Fruit fly (Drosophila melanogaster) whole organism, embryonic: Measurements from ENCODE around the gene asl.

Experiments
- CG10209 ChIP-seq: fragments of 200-800 bp; sonication (Bioruptor generic); optimal IDR thresholded peaks from 3 replicates; lab custom pipeline; 2017; ENCODE audit warnings: missing biosample characterization, mild to moderate bottlenecking, missing genetic modification characterization, missing genetic modification reagents
- CG11398 ChIP-seq: fragments of 200-800 bp; sonication (Bioruptor generic); optimal IDR thresholded peaks from 2 replicates; lab custom pipeline; 2016; ENCODE audit warnings: missing biosample characterization, missing genetic modification characterization
- CG11560 ChIP-seq: fragments of 200-800 bp; sonication (Bioruptor generic); IDR thresholded peaks from 3 replicates; pipeline ENCODE4 v1.3.6; 2022; ENCODE audit warnings: missing biosample characterization, missing genetic modification characterization
- CG12104 ChIP-seq: fragments of 200-800 bp; sonication (Bioruptor generic); optimal IDR thresholded peaks from 3 replicates; lab custom pipeline; 2016; ENCODE audit warnings: missing biosample characterization, missing genetic modification characterization
- CG12236 ChIP-seq: fragments of 200-800 bp; sonication (Bioruptor generic); optimal IDR thresholded peaks from 2 replicates; lab custom pipeline; 2016; ENCODE audit warnings: missing biosample characterization, missing genetic modification characterization
- CG1233 ChIP-seq: fragments of 200-800 bp; sonication (Bioruptor generic); optimal IDR thresholded peaks from 4 replicates; lab custom pipeline; 2018; ENCODE audit warnings: missing biosample characterization, mild to moderate bottlenecking, missing genetic modification characterization
- CG13287 ChIP-seq: fragments of 200-800 bp; sonication (Bioruptor generic); IDR thresholded peaks from 2 replicates; pipeline ENCODE4 v1.3.6; 2022; ENCODE audit warnings: missing biosample characterization, missing genetic modification characterization; ENCODE audit not compliant: partially characterized antibody
- CG1603 ChIP-seq: fragments of 200-800 bp; sonication (Bioruptor generic); optimal IDR thresholded peaks from 2 replicates; lab custom pipeline; 2019; ENCODE audit warnings: missing biosample characterization, mild to moderate bottlenecking, missing genetic modification characterization, moderate library complexity
- CG17361 ChIP-seq: fragments of 200-800 bp; sonication (Bioruptor generic); IDR thresholded peaks from 3 replicates; pipeline ENCODE4 v1.3.6; 2022; ENCODE audit warnings: missing biosample characterization, missing genetic modification characterization
- CG17385 ChIP-seq: fragments of 200-800 bp; sonication (Bioruptor generic); optimal IDR thresholded peaks from 3 replicates; lab custom pipeline; 2018; ENCODE audit warnings: missing biosample characterization, mild to moderate bottlenecking, missing genetic modification characterization
- CG2199 ChIP-seq: fragments of 200-800 bp; sonication (Bioruptor generic); IDR thresholded peaks from 3 replicates; pipeline ENCODE4 v1.3.6; 2022; ENCODE audit warnings: missing biosample characterization, missing genetic modification characterization
- CG30403 ChIP-seq: fragments of 200-800 bp; sonication (Bioruptor generic); optimal IDR thresholded peaks from 3 replicates; lab custom pipeline; 2016; ENCODE audit warnings: missing biosample characterization, missing genetic modification characterization
- CG43689 ChIP-seq: fragments of 200-800 bp; sonication (Bioruptor generic); IDR thresholded peaks from 2 replicates; pipeline ENCODE4 v1.3.6; 2022; ENCODE audit warnings: missing biosample characterization, missing genetic modification characterization
- CG4707 ChIP-seq: fragments of 200-800 bp; sonication (Bioruptor generic); optimal IDR thresholded peaks from 2 replicates; lab custom pipeline; 2018; ENCODE audit warnings: missing biosample characterization, mild to moderate bottlenecking, missing genetic modification characterization, moderate library complexity
- CG6254 ChIP-seq: fragments of 200-800 bp; sonication (Bioruptor generic); optimal IDR thresholded peaks from 3 replicates; lab custom pipeline; 2017; ENCODE audit warnings: mild to moderate bottlenecking, missing biosample characterization, missing genetic modification reagents, missing genetic modification characterization
- CG7839 ChIP-seq: fragments of 200-800 bp; sonication (Bioruptor generic); optimal IDR thresholded peaks from 3 replicates; lab custom pipeline; 2018; ENCODE audit warnings: missing biosample characterization, mild to moderate bottlenecking, missing genetic modification characterization, moderate library complexity
- CG9609 ChIP-seq: fragments of 200-800 bp; sonication (Bioruptor generic); optimal IDR thresholded peaks from 3 replicates; lab custom pipeline; 2016; ENCODE audit warnings: missing biosample characterization, missing genetic modification characterization
- CTCF ChIP-seq: fragments of 200-800 bp; sonication (Bioruptor generic); optimal IDR thresholded peaks from 2 replicates; lab custom pipeline; 2017; ENCODE audit warnings: missing biosample characterization, mild to moderate bottlenecking, missing genetic modification characterization, moderate library complexity
- CrebB ChIP-seq: fragments of 200-800 bp; sonication (Bioruptor generic); optimal IDR thresholded peaks from 3 replicates; lab custom pipeline; 2018; ENCODE audit warnings: missing biosample characterization, mild to moderate bottlenecking, missing genetic modification characterization
- D19B ChIP-seq: fragments of 200-800 bp; sonication (Bioruptor generic); optimal IDR thresholded peaks from 2 replicates; lab custom pipeline; 2017; ENCODE audit warnings: missing biosample characterization, mild to moderate bottlenecking, missing genetic modification characterization
- Deaf1 ChIP-seq: fragments of 200-800 bp; optimal IDR thresholded peaks from 3 replicates; lab custom pipeline; 2019; ENCODE audit warnings: missing biosample characterization, mild to moderate bottlenecking, missing genetic modification characterization, moderate library complexity
- GATAe ChIP-seq: fragments of 200-800 bp; sonication (Bioruptor generic); conservative IDR thresholded peaks from 2 replicates; pipeline ENCODE4 v1.3.6; 2022; ENCODE audit warnings: missing biosample characterization, missing genetic modification characterization
- Hmx ChIP-seq: fragments of 200-800 bp; sonication (Bioruptor generic); optimal IDR thresholded peaks from 2 replicates; lab custom pipeline; 2016; ENCODE audit warnings: missing biosample characterization, missing genetic modification characterization
- Hr39 ChIP-seq: fragments of >200 bp; optimal IDR thresholded peaks from 2 replicates; lab custom pipeline; 2017
- Neu2 ChIP-seq: fragments of 200-800 bp; sonication (Bioruptor generic); optimal IDR thresholded peaks from 3 replicates; lab custom pipeline; 2016; ENCODE audit warnings: missing biosample characterization, missing genetic modification characterization, borderline replicate concordance
- Nf-YB ChIP-seq: fragments of 200-800 bp; sonication (Bioruptor generic); optimal IDR thresholded peaks from 3 replicates; lab custom pipeline; 2019; ENCODE audit warnings: missing biosample characterization, mild to moderate bottlenecking, missing genetic modification characterization, moderate library complexity
- Rfx ChIP-seq: fragments of 200-800 bp; sonication (Bioruptor generic); IDR thresholded peaks from 2 replicates; pipeline ENCODE4 v1.3.6; 2022; ENCODE audit warnings: missing biosample characterization, missing genetic modification characterization
- Spps ChIP-seq: fragments of 200-800 bp; sonication (Bioruptor generic); optimal IDR thresholded peaks from 2 replicates; lab custom pipeline; 2018; ENCODE audit warnings: missing biosample characterization, mild to moderate bottlenecking, missing genetic modification characterization
- Taf1 ChIP-seq: fragments of 200-800 bp; sonication (Bioruptor generic); IDR thresholded peaks from 2 replicates; pipeline ENCODE4 v1.3.6; 2022; ENCODE audit warnings: missing biosample characterization, missing genetic modification characterization
- bigmax ChIP-seq: fragments of 200-800 bp; sonication (Bioruptor generic); optimal IDR thresholded peaks from 2 replicates; lab custom pipeline; 2018; ENCODE audit warnings: missing biosample characterization, mild to moderate bottlenecking, missing genetic modification characterization
- chif ChIP-seq, 2 experiments: fragments of 200-800 bp; sonication (Bioruptor generic); optimal IDR thresholded peaks; 3 replicates each; lab custom pipeline; 2016; ENCODE audit warnings: missing biosample characterization in 2 of 2, missing genetic modification characterization in 2 of 2
- crp ChIP-seq, 2 experiments: fragments of 200-800 bp; sonication (Bioruptor generic); optimal IDR thresholded peaks; 2 replicates in 1 of 2; 3 replicates in 1 of 2; lab custom pipeline; 2017; ENCODE audit warnings: missing biosample characterization in 2 of 2, missing genetic modification characterization in 2 of 2, mild to moderate bottlenecking in 1 of 2, moderate library complexity in 1 of 2
- cwo ChIP-seq: fragments of 200-800 bp; sonication (Bioruptor generic); optimal IDR thresholded peaks from 3 replicates; lab custom pipeline; 2017; ENCODE audit warnings: missing biosample characterization, missing genetic modification characterization, mild to moderate bottlenecking, moderate library complexity, missing genetic modification reagents
- ems ChIP-seq: fragments of 200-800 bp; sonication (Bioruptor generic); optimal IDR thresholded peaks from 3 replicates; lab custom pipeline; 2016; ENCODE audit warnings: missing biosample characterization, missing genetic modification characterization
- grau ChIP-seq: fragments of 200-800 bp; optimal IDR thresholded peaks from 3 replicates; lab custom pipeline; 2019; ENCODE audit warnings: missing biosample characterization, mild to moderate bottlenecking, missing genetic modification characterization, moderate library complexity
- hth ChIP-seq: fragments of >200 bp; optimal IDR thresholded peaks from 2 replicates; lab custom pipeline; 2017; ENCODE audit warnings: inconsistent platforms
- knrl ChIP-seq: fragments of 200-800 bp; sonication (Bioruptor generic); IDR thresholded peaks from 3 replicates; pipeline ENCODE4 v1.3.6; 2022; ENCODE audit warnings: missing biosample characterization, missing genetic modification characterization; ENCODE audit not compliant: partially characterized antibody
- lab ChIP-seq: fragments of 200-800 bp; sonication (Bioruptor generic); optimal IDR thresholded peaks from 3 replicates; lab custom pipeline; 2017; ENCODE audit warnings: missing biosample characterization, missing genetic modification characterization, mild to moderate bottlenecking, moderate library complexity, missing genetic modification reagents
- nerfin-2 ChIP-seq: fragments of 200-800 bp; sonication (Bioruptor generic); IDR thresholded peaks from 2 replicates; pipeline ENCODE4 v1.3.6; 2022; ENCODE audit warnings: missing biosample characterization, missing genetic modification characterization; ENCODE audit not compliant: partially characterized antibody
- phol ChIP-seq: fragments of 200-800 bp; sonication (Bioruptor generic); optimal IDR thresholded peaks from 3 replicates; lab custom pipeline; 2018; ENCODE audit warnings: missing biosample characterization, mild to moderate bottlenecking, missing genetic modification characterization, moderate library complexity
- pnt ChIP-seq: fragments of 200-800 bp; sonication (Bioruptor generic); optimal IDR thresholded peaks from 3 replicates; lab custom pipeline; 2016; ENCODE audit warnings: missing biosample characterization, missing genetic modification characterization
- psq ChIP-seq: fragments of 200-800 bp; sonication (Bioruptor generic); optimal IDR thresholded peaks from 2 replicates; lab custom pipeline; 2017; ENCODE audit warnings: missing biosample characterization, missing genetic modification characterization
- pum ChIP-seq: fragments of 200-800 bp; sonication (Bioruptor generic); optimal IDR thresholded peaks from 2 replicates; lab custom pipeline; 2016; ENCODE audit warnings: missing biosample characterization, missing genetic modification characterization
- sd ChIP-seq: fragments of 200-800 bp; sonication (Bioruptor generic); optimal IDR thresholded peaks from 3 replicates; lab custom pipeline; 2018; ENCODE audit warnings: missing biosample characterization, mild to moderate bottlenecking, missing genetic modification characterization, moderate library complexity
- sob ChIP-seq: fragments of 200-800 bp; sonication (Bioruptor generic); IDR thresholded peaks from 2 replicates; pipeline ENCODE4 v1.3.6; 2022; ENCODE audit warnings: missing biosample characterization, missing genetic modification characterization
- usp ChIP-seq: fragments of >200 bp; optimal IDR thresholded peaks from 2 replicates; lab custom pipeline; 2017; ENCODE audit warnings: missing biosample characterization, missing genetic modification characterization
- vvl ChIP-seq: fragments of 200-800 bp; sonication (Bioruptor generic); IDR thresholded peaks from 2 replicates; pipeline ENCODE4 v1.3.6; 2022; ENCODE audit warnings: missing biosample characterization, missing genetic modification characterization
- z ChIP-seq: fragments of 200-800 bp; sonication (Bioruptor generic); IDR thresholded peaks from 3 replicates; pipeline ENCODE4 v1.3.6; 2022; ENCODE audit warnings: missing biosample characterization, missing genetic modification characterization
- zen ChIP-seq: fragments of 200-800 bp; sonication (Bioruptor generic); optimal IDR thresholded peaks from 3 replicates; lab custom pipeline; 2018; ENCODE audit warnings: missing biosample characterization, mild to moderate bottlenecking, missing genetic modification characterization, moderate library complexity

Gene asl

dm6 chr3R:5601044-5601523 lies 5.3 kb downstream of the asl start, which contains the start of the genes kra and SecS (continued):
- TF ChIP-seq chif (GFP tag; optimal IDR thresholded peaks at IDR 0.05; lab: Kevin White, UChicago), result peak; percentile 41 to 53
- peak; percentile 80 for TF ChIP-seq CG30403 (GFP tag; lab: Kevin White, UChicago)
- TF ChIP-seq CG17385 (GFP tag; lab: Kevin White, UChicago), result peak; percentile 48
- peak; percentile 53 for TF ChIP-seq bigmax (GFP tag; lab: Kevin White, UChicago)
- peak; percentile 86 for TF ChIP-seq CG1603
- TF ChIP-seq CTCF (GFP tag; lab: Kevin White, UChicago), result peak; percentile 60
- peak; percentile 12 for TF ChIP-seq zen (tag; lab: Kevin White, UChicago)
- TF ChIP-seq Deaf1, result no peak
- TF ChIP-seq phol, result peak; percentile 82
- TF ChIP-seq CG10209 (GFP tag; lab: Kevin White, UChicago), result peak; percentile 54
- peak; percentile 36 for TF ChIP-seq CG1233 (GFP tag; lab: Kevin White, UChicago)
- peak; percentile 21 for TF ChIP-seq pnt (GFP tag; lab: Kevin White, UChicago)
- TF ChIP-seq CG12236, result no peak

dm6 chr3R:5600361-5601043 lies 5.8 kb downstream of the asl start:
- TF ChIP-seq CrebB (tag; lab: Kevin White, UChicago), result no peak
- TF ChIP-seq Spps (tag; lab: Kevin White, UChicago), result no peak
- TF ChIP-seq Neu2 (GFP tag; lab: Kevin White, UChicago), result no peak
- peak; percentile 95 for TF ChIP-seq psq (GFP tag; lab: Kevin White, UChicago)
- TF ChIP-seq CG43689 (GFP tag; lab: Robert Waterston, UW), result no peak
- no peak for TF ChIP-seq crp (GFP tag; optimal IDR thresholded peaks at IDR 0.05; lab: Kevin White, UChicago)
- TF ChIP-seq lab, result no peak
- TF ChIP-seq Taf1, result no peak
- no peak for TF ChIP-seq grau (tag; lab: Kevin White, UChicago)
- TF ChIP-seq D19B (GFP tag; lab: Kevin White, UChicago), result no peak
- TF ChIP-seq CG4707 (GFP tag; lab: Kevin White, UChicago), result peak; percentile 7
- TF ChIP-seq cwo (GFP tag; lab: Kevin White, UChicago), result peak; percentile 48
- no peak for TF ChIP-seq CG9609 (GFP tag; lab: Kevin White, UChicago)
- no peak for TF ChIP-seq CG11398 (GFP tag; lab: Kevin White, UChicago)
- no peak for TF ChIP-seq pum (GFP tag; lab: Kevin White, UChicago)
- no peak for TF ChIP-seq ems (GFP tag; lab: Kevin White, UChicago)
- no peak for TF ChIP-seq nerfin-2 (GFP tag; lab: Robert Waterston, UW)
- TF ChIP-seq sd (tag; lab: Kevin White, UChicago), result peak; percentile 95
- TF ChIP-seq CG7839, result no peak
- TF ChIP-seq vvl (GFP tag; lab: Robert Waterston, UW), result no peak
- no peak for TF ChIP-seq Rfx
- TF ChIP-seq Nf-YB (GFP tag; lab: Kevin White, UChicago), result peak; percentile 1
- TF ChIP-seq sob (GFP tag; lab: Robert Waterston, UW), result no peak
- TF ChIP-seq Hr39 (lab: Kevin White, UChicago), result no peak
- TF ChIP-seq CG11560 (tag; lab: Robert Waterston, UW), result no peak
- no peak for TF ChIP-seq CG2199 (GFP tag; lab: Robert Waterston, UW)
- TF ChIP-seq usp, result no peak
- no peak for TF ChIP-seq hth
- TF ChIP-seq CG13287 (GFP tag; lab: Robert Waterston, UW), result no peak
- TF ChIP-seq GATAe (GFP tag; lab: Robert Waterston, UW), result no peak
- no peak for TF ChIP-seq CG17361
- TF ChIP-seq knrl (GFP tag; lab: Robert Waterston, UW), result no peak
- TF ChIP-seq pnt (GFP tag; lab: Kevin White, UChicago), result no peak
- TF ChIP-seq z, result no peak
- TF ChIP-seq Hmx (GFP tag; lab: Kevin White, UChicago), result no peak
- TF ChIP-seq CG12104 (GFP tag; lab: Kevin White, UChicago), result no peak
- peak; percentile 37 for TF ChIP-seq CG6254 (GFP tag; lab: Kevin White, UChicago)
